Fruit fly (Drosophila melanogaster): ENCODE results near the gene His2Av.

The His2Av gene

DNA sequence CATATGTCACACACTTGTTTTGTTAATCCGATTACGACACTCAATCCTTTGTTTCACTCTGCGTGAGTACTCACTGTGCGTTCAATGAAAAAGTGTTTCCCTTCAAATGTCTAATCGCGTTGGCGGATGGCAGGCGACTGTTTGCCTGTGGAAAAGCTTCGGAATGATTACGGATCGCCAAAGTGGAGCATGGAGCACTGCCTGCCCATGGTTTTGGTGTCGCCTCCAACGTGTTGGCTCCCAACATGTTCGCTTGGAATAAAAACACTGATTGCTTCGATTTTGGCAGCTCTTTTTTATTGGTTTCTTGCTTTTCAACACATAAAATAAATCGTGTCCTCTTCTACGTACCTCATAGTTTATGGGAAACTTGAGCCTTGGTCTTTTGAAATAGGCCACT, 5.1 kb downstream of the His2Av start, which contains the start of gene SPARC:
SPARC (minus strand) TSS at position 144 of the 400 bp plus-strand sequence.
- TF ChIP-seq pan (optimal IDR thresholded peaks at IDR 0.05) = no peak
- no peak for TF ChIP-seq CG8478 (optimal IDR thresholded peaks at IDR 0.05)
- TF ChIP-seq EcR (GFP tag; optimal IDR thresholded peaks at IDR 0.05) = no peak
- TF ChIP-seq psq (optimal IDR thresholded peaks at IDR 0.05) = no peak
- no peak for TF ChIP-seq Dll (optimal IDR thresholded peaks at IDR 0.05)
- no peak for TF ChIP-seq usp (GFP tag; optimal IDR thresholded peaks at IDR 0.05)

DNA sequence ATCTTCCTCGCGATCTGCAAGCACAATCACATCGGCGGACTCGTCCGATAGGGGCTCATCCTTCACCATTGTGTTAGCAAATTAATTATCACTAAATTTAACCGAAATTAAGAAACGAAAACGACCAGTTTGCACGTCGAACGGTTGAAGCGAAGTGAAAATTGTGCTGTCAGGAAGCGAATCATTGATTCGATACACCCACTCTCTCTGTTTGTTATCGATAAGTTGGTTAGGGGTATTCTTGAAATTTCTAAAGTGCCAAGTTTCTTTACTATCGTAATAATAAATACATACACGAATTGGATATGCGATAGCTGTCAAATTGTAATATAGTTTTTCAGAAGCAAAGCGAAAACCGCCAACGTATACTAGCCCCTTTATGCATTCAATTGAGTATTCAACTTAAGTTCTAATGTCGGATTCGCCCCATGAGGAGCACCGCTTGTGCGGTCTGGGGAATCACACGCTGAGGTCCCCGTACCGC, 8.9 kb downstream of the His2Av start, which contains the start of gene Rb97D:
Rb97D (minus strand) TSS at position 199 of the 484 bp plus-strand sequence.
- TF ChIP-seq Dll (optimal IDR thresholded peaks at IDR 0.05) (no peak), EcR (GFP tag; optimal IDR thresholded peaks at IDR 0.05) (no peak)

DNA sequence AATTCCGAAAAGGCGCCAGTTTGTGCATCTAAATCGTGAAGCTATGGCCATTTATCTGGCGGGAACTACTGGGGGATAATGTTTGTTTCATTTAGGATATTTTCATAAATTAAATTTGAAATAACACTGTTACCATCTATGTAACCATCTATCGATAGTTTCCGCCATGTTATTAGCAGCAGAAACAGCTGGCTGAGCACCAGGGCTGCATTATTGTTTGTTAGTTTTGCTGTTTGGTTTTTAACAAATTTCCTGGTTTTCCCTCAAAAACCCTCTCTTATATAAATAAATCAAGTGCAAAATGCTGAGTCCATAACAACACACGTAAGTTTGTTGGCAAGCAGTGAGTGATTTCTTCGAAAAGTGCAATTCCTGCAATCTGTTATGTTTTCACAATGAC, 9.7 kb downstream of the His2Av start, which contains the start of gene CG5500:
CG5500 (plus strand) TSS at position 199 of the 400 bp plus-strand sequence.
- TF ChIP-seq pan (optimal IDR thresholded peaks at IDR 0.05) (no peak), psq (optimal IDR thresholded peaks at IDR 0.05) (no peak)

DNA sequence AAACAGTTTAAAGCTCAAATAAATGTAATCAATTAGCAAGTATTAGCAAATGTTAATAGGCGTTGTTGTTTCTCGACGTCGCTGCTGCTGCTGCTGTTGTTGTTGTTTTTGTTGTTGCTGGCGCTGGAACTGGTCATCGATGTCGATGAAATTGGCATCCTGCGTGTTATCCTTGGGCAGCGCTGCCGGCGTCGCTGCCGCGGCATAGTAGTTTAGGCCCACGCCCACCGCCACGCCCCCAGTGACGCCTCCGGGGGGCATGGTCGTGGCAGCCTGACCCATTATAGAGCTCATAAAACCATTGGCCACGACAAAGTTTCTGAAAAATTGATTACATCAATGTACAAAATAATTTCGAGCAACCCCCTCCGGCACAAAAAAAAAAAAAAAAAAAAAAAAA, 10.1 kb downstream of the His2Av start:
- TF ChIP-seq CG8478 (optimal IDR thresholded peaks at IDR 0.05) (no peak), usp (GFP tag; optimal IDR thresholded peaks at IDR 0.05) (no peak), psq (optimal IDR thresholded peaks at IDR 0.05) (no peak), pan (optimal IDR thresholded peaks at IDR 0.05) (no peak), Dll (optimal IDR thresholded peaks at IDR 0.05) (no peak), EcR (GFP tag; optimal IDR thresholded peaks at IDR 0.05) (no peak)

DNA sequence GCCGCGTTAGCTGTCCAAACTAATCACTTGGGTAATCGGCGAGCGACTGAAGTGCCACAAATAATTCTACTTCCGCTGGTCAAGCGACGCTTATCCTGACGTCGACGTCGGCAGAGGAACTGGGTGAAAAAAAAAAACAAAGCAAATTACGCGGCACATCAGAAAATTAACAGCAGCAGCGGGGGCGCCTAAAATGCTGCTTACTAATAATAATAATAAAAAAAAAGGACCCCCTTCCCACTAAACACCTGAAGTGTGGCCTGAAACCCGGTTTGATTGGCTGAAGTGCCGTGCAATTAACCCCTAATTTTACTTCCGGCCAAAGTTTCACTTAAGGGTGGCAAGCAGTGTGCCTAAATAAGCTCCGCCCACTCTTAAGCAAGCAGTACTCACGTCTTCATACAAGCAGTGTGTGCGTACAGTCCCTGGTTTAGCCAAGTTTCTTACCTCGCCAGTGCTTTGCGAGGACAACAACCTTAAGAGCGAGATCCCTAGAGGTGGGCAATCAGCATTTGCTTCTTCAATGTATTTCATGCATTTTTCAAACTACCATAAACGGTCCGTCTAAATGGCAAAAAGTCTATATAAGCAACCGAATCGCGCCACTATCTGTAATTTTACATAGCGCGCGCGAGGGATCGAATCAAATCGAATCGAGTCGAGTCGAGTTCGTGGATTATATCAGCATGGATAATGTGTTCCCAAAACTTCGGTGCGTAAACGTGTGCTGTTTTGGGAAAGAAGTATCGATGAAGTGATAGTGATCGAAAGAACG, 14.6 kb downstream of the His2Av start, which contains the start of the genes ro and T48:
ro (minus strand) TSS at position 51 of the 775 bp plus-strand sequence.
T48 (plus strand) TSS at position 614 of the 775 bp plus-strand sequence.
- TF ChIP-seq pan (optimal IDR thresholded peaks at IDR 0.05) = no peak
- TF ChIP-seq Dll (optimal IDR thresholded peaks at IDR 0.05) = no peak
- TF ChIP-seq CG8478 (optimal IDR thresholded peaks at IDR 0.05) = no peak
- no peak for TF ChIP-seq usp (GFP tag; optimal IDR thresholded peaks at IDR 0.05)
- no peak for TF ChIP-seq EcR (GFP tag; optimal IDR thresholded peaks at IDR 0.05)
- no peak for TF ChIP-seq psq (optimal IDR thresholded peaks at IDR 0.05)

DNA sequence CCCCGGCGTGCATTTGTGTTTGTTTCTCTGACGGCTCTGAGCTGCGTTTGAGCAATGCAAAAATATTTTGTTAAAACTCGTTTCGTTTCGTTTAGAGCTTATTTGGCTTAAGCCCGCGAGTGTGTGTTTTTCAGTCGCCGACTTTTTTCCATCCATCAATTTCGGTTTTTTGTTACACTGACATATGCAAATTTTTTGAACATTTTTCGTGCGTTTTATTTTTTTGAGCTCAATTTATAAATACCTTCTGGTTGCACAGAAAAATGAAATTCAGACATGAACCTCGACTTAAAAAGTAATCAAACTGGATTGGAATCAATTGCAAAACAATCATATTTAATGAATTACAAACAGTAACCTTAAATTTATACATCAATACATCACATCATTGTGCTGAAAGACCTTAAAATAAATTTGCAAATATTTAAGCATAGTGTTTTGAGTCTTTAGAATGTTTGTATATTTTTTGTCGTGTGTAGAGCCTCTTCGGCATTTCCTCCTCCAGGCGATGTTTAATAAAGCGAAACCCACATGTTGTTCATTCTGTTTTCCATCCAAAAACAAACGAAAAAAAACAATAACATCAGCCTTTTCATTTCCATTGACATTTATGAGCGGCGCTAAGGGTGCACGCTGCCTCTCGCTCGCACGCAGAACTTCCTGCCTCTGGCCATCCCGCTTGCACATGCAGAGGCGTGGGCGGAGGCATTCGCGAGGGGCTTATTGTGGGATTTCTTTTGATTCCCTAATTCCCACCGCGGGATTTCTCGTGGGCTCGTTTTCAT, 15.7 kb downstream of the His2Av start:
- TF ChIP-seq Dll (optimal IDR thresholded peaks at IDR 0.05) (no peak), pan (optimal IDR thresholded peaks at IDR 0.05) (no peak), usp (GFP tag; optimal IDR thresholded peaks at IDR 0.05) (no peak), psq (optimal IDR thresholded peaks at IDR 0.05) (no peak), CG8478 (optimal IDR thresholded peaks at IDR 0.05) (no peak), EcR (GFP tag; optimal IDR thresholded peaks at IDR 0.05) (no peak)

DNA sequence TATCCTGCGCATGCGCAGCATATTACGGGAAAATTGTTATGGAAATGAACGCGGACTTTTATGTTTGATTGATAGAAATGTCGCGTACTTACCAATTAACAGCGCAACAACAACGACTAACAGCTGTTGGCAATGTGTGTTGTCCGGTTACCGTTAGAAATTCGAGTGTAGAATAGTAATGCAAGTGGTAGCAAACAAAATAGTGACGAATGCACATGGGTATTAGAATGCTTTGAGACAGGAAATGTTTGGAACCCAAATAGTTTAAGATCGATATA, 16.2 kb downstream of the His2Av start:
- no peak for TF ChIP-seq psq (optimal IDR thresholded peaks at IDR 0.05)
- TF ChIP-seq CG8478 (optimal IDR thresholded peaks at IDR 0.05) = no peak
- no peak for TF ChIP-seq Dll (optimal IDR thresholded peaks at IDR 0.05)
- no peak for TF ChIP-seq usp (GFP tag; optimal IDR thresholded peaks at IDR 0.05)
- TF ChIP-seq EcR (GFP tag; optimal IDR thresholded peaks at IDR 0.05) = no peak
- TF ChIP-seq pan (optimal IDR thresholded peaks at IDR 0.05) = no peak

DNA sequence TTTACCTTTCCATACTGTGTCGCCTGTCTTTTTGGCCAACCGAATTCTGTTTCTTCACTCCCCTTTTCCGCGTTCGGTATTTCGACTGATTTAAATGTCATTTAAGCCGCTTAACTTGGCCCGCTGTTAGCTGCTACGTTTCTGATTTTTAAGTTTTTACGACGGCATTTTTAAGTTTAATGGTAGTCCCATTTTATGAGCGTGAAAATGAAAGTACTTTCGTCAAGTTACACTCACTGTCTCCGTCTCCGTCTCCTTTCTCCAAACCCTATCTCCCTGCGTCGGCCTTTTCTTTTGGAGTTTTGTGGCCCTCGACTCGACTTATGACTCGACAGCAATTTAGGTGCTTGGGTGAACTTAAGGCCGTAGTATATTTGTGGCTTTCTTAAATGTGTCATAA, 18.5 kb downstream of the His2Av start:
- TF ChIP-seq psq (optimal IDR thresholded peaks at IDR 0.05) = no peak
- TF ChIP-seq CG8478 (optimal IDR thresholded peaks at IDR 0.05) = no peak
- no peak for TF ChIP-seq pan (optimal IDR thresholded peaks at IDR 0.05)
- no peak for TF ChIP-seq Dll (optimal IDR thresholded peaks at IDR 0.05)
- no peak for TF ChIP-seq EcR (GFP tag; optimal IDR thresholded peaks at IDR 0.05)
- TF ChIP-seq usp (GFP tag; optimal IDR thresholded peaks at IDR 0.05) = no peak

DNA sequence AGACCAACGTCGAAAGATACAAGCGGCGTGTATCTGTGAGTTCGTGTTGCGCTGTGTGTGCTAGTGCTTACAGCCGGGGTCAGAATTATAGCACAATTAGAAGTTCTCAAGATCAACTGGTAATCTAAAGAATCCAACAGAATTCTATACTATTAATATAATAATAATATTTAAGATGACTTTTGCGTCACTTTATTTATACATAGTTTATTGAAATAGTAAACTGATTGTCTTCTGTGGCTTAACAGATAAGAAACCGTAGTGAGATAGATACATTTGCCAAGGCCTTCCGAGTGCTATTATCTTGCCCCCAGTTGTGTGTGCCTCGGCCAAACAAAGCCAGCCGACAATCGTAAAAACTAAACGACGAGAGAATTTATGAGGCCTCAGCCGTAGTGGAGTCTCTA, 19.6 kb downstream of the His2Av start:
- TF ChIP-seq CG8478 (optimal IDR thresholded peaks at IDR 0.05) = no peak
- TF ChIP-seq pan (optimal IDR thresholded peaks at IDR 0.05) = no peak
- no peak for TF ChIP-seq psq (optimal IDR thresholded peaks at IDR 0.05)
- no peak for TF ChIP-seq usp (GFP tag; optimal IDR thresholded peaks at IDR 0.05)
- TF ChIP-seq EcR (GFP tag; optimal IDR thresholded peaks at IDR 0.05) = no peak

DNA sequence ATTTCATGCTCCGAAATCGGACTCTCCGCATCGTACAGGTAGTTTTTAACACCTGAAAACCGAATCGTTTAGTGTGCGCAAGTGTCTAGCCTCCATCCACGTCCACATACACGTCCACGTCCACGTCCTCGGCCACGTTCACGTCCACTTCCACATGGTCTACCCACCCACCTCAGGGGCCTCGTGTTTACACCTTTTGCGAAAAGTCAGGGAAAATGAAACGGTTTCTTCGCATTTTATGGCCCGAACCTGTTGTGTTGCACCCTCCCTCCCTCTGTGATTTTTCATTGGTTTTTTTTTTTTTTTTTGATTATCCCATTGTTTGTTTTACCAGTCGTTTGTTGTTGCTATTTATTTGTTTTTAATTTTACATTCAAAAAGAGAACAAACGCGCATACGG, 20.4 kb downstream of the His2Av start:
- TF ChIP-seq psq (optimal IDR thresholded peaks at IDR 0.05) = no peak

DNA sequence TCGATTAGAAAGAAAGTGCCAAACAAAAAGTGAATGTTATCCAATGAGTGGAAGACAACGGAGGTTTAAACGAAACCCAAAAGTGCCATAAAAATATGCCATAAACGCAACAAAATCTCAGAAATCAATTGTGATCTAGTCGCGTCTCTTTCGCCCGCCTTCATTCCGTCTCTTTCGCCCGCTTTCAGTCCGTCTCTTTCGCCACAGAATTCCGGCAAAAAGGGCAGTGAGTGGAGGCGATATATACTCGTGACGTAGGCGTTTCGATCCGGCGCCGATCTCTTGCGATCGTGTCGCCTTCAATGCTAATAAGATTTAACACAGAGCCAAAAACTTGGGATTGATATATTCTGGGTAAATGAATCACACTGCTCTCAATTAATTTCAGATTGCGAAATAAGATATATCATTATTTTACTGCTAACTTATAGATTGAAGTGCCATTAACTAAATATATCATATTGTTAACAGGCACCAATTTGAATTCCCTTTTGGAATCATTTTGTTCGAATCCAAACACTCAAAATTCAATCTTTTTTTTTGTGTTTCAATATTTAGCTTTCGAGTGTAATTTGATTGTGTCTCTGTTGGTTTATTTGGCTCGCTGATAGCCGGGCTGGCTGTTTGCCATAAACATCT, 21.5 kb downstream of the His2Av start:
- TF ChIP-seq CG8478 (optimal IDR thresholded peaks at IDR 0.05) (no peak), EcR (GFP tag; optimal IDR thresholded peaks at IDR 0.05) (no peak), usp (GFP tag; optimal IDR thresholded peaks at IDR 0.05) (no peak), psq (optimal IDR thresholded peaks at IDR 0.05) (no peak), Dll (optimal IDR thresholded peaks at IDR 0.05) (no peak), pan (optimal IDR thresholded peaks at IDR 0.05) (no peak)

DNA sequence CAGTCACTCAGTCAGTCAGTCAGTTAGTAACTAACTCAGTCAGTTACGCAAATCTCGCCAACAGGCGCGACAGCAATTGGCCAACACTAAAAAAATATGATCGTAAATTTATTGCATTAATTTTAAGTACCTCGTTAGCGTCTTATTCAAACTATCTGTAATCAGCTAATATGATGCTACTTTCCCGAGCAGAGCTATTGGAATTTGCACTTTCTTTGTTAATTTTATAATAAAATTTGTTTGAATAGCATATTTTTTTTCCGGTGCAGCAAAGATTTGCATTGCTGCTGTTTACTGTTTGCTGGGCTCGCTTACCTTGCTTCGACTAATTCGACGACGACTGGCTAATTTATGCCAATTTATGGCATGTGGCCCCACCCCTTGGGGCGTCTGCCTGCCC, 23.4 kb downstream of the His2Av start:
- TF ChIP-seq Dll (optimal IDR thresholded peaks at IDR 0.05) (no peak), EcR (GFP tag; optimal IDR thresholded peaks at IDR 0.05) (no peak), CG8478 (optimal IDR thresholded peaks at IDR 0.05) (no peak), usp (GFP tag; optimal IDR thresholded peaks at IDR 0.05) (no peak), psq (optimal IDR thresholded peaks at IDR 0.05) (no peak), pan (optimal IDR thresholded peaks at IDR 0.05) (no peak)

Measured in whole organism.